Fruit fly (Drosophila melanogaster): ENCODE measurements around the gene CG10748.
A peak's percentile ranks its signal among the peaks of the same experiment; 100 is the strongest.

Gene CG10748

DNA sequence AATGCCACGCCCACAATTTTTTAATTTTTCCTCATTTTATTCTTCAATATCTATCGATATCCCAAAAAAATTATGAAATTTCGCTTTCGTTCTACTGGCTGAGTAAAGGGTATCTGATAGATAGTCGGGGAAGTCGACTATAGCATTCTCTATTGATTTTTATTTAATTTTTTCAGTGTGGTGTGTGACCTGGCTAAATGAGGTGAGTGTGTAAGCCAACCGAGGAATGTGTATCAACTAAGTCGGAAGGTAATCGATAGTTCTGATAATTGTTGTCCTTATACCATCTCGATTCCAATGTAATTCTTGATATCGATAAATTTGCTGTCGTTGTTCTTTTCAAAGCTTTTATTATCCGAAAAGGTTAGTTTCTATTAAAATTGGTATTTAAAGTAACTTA lies 34.3 kb upstream of the CG10748 start, which contains the start of gene CG11263 (continued):
- peak; percentile 44 for TF ChIP-seq Abd-B (GFP tag; optimal IDR thresholded peaks at IDR 0.05)
- no peak for TF ChIP-seq CG14014 (GFP tag; IDR thresholded peaks at IDR 0.05)
- peak; percentile 94 for TF ChIP-seq Med (GFP tag)
- TF ChIP-seq ems (GFP tag; optimal IDR thresholded peaks at IDR 0.05), result peak; percentile 50
- TF ChIP-seq Antp (GFP tag; optimal IDR thresholded peaks at IDR 0.05), result peak; percentile 67
- peak; percentile 66 for TF ChIP-seq CG7786 (GFP tag; optimal IDR thresholded peaks at IDR 0.05)
- peak; percentile 46 for TF ChIP-seq NC2β (GFP tag; optimal IDR thresholded peaks at IDR 0.05)
- no peak for TF ChIP-seq CG10274 (GFP tag; optimal IDR thresholded peaks at IDR 0.05)
- TF ChIP-seq repo (GFP tag; optimal IDR thresholded peaks at IDR 0.05), result peak; percentile 7
- no peak for TF ChIP-seq CG10565 (GFP tag; optimal IDR thresholded peaks at IDR 0.05)
- no peak for TF ChIP-seq pan (optimal IDR thresholded peaks at IDR 0.05)
- TF ChIP-seq pan (GFP tag; optimal IDR thresholded peaks at IDR 0.05 in 1 of 2, IDR thresholded peaks at IDR 0.05 in 1 of 2), result peak in 1 of 2 experiments; percentile 42
- TF ChIP-seq vvl (GFP tag; IDR thresholded peaks at IDR 0.05), result peak; percentile 58; the same call in 1 of the 2 replicates
- no peak for TF ChIP-seq CG8478 (optimal IDR thresholded peaks at IDR 0.05)
- TF ChIP-seq wdn (GFP tag; IDR thresholded peaks at IDR 0.05), result no peak
- peak; percentile 77; the same call in 2 of the 4 replicates for TF ChIP-seq chinmo (GFP tag; IDR thresholded peaks at IDR 0.05; ENCODE audit: partially characterized antibody)
- TF ChIP-seq CG3163 (GFP tag; optimal IDR thresholded peaks at IDR 0.05), result peak; percentile 37
- TF ChIP-seq chn (GFP tag; optimal IDR thresholded peaks at IDR 0.05), result peak; percentile 53
- no peak for TF ChIP-seq CG17186 (GFP tag; optimal IDR thresholded peaks at IDR 0.05)
- no peak for TF ChIP-seq cad (GFP tag; optimal IDR thresholded peaks at IDR 0.05)
- TF ChIP-seq CG15601 (tag; optimal IDR thresholded peaks at IDR 0.05), result peak; percentile 21
- TF ChIP-seq bbx (GFP tag; IDR thresholded peaks at IDR 0.05; ENCODE audit: partially characterized antibody), result peak; percentile 84
- peak; percentile 40 for TF ChIP-seq CG17359 (tag; optimal IDR thresholded peaks at IDR 0.05)
- no peak for TF ChIP-seq CG6813 (GFP tag; optimal IDR thresholded peaks at IDR 0.05)
- peak; percentile 80 for TF ChIP-seq nerfin-2 (GFP tag; IDR thresholded peaks at IDR 0.05; ENCODE audit: partially characterized antibody)
- TF ChIP-seq gcm2 (GFP tag; optimal IDR thresholded peaks at IDR 0.05), result peak; percentile 12
- no peak for TF ChIP-seq CkIIα-i1 (GFP tag; IDR thresholded peaks at IDR 0.05)
- peak; percentile 65; the same call in 1 of the 2 replicates for TF ChIP-seq CG42726 (GFP tag; IDR thresholded peaks at IDR 0.05; ENCODE audit: partially characterized antibody)
- TF ChIP-seq tgo (GFP tag; IDR thresholded peaks at IDR 0.05), result peak; percentile 30; the same call in 1 of the 3 replicates
- peak; percentile 22; the same call in 1 of the 2 replicates for TF ChIP-seq NFAT (GFP tag; IDR thresholded peaks at IDR 0.05)
- peak; percentile 36; the same call in 1 of the 2 replicates for TF ChIP-seq ssp (GFP tag; IDR thresholded peaks at IDR 0.05)
- peak; percentile 25 for TF ChIP-seq Dad (GFP tag; optimal IDR thresholded peaks at IDR 0.05)
- peak; percentile 64; the same call in 1 of the 2 replicates for TF ChIP-seq MBD-R2 (GFP tag; IDR thresholded peaks at IDR 0.05)
- no peak for TF ChIP-seq Rx (GFP tag; IDR thresholded peaks at IDR 0.05)
- peak; percentile 13 for TF ChIP-seq sug (tag; optimal IDR thresholded peaks at IDR 0.05)
- no peak for TF ChIP-seq prd (optimal IDR thresholded peaks at IDR 0.05)
- peak; percentile 52; the same call in 1 of the 3 replicates for TF ChIP-seq prd (GFP tag; IDR thresholded peaks at IDR 0.05)
- no peak for TF ChIP-seq da (GFP tag; optimal IDR thresholded peaks at IDR 0.05)
- peak; percentile 44; the same call in 1 of the 2 replicates for TF ChIP-seq CG31441 (GFP tag; IDR thresholded peaks at IDR 0.05)
- peak; percentile 1 for TF ChIP-seq dmrt11E (tag; optimal IDR thresholded peaks at IDR 0.05)
- TF ChIP-seq CG17328 (GFP tag; IDR thresholded peaks at IDR 0.05), result peak; percentile 11; the same call in 1 of the 2 replicates
- peak; percentile 46 for TF ChIP-seq Sox102F (GFP tag; optimal IDR thresholded peaks at IDR 0.05)
- 0 out of 2 replicates have a peak, but pooled peaks have one; percentile 37 for TF ChIP-seq CG11247 (GFP tag; IDR thresholded peaks at IDR 0.05)
- no peak for TF ChIP-seq peb (GFP tag; IDR thresholded peaks at IDR 0.05)
- peak; percentile 88 for TF ChIP-seq CG6791 (GFP tag; IDR thresholded peaks at IDR 0.05; ENCODE audit: partially characterized antibody)
- no peak for TF ChIP-seq CG16779 (GFP tag; IDR thresholded peaks at IDR 0.05)
- TF ChIP-seq CG34224 (GFP tag; IDR thresholded peaks at IDR 0.05; ENCODE audit: partially characterized antibody), result peak; percentile 83
- TF ChIP-seq Rfx (GFP tag; IDR thresholded peaks at IDR 0.05), result peak; percentile 71
- peak; percentile 33 for TF ChIP-seq Camta (GFP tag; optimal IDR thresholded peaks at IDR 0.05)
- peak; percentile 22; the same call in 1 of the 2 replicates for TF ChIP-seq al (GFP tag; IDR thresholded peaks at IDR 0.05)
- peak; percentile 15; the same call in 1 of the 2 replicates for TF ChIP-seq CG31224 (GFP tag; IDR thresholded peaks at IDR 0.05)

Measured in whole organism, embryonic.